Fruit fly (Drosophila melanogaster): Measurements from ENCODE around the gene Vha100-4.

Vha100-4 gene

dm6 chr3R:18402549-18403429, 13.2 kb upstream of the Vha100-4 start, which contains the start of the genes Wdr37 and koko (continued):
- TF ChIP-seq CG14710 (tag; optimal IDR thresholded peaks at IDR 0.05) (peak; percentile 98), CG1603 (tag; optimal IDR thresholded peaks at IDR 0.05) (peak; percentile 70), CG6175 (GFP tag; IDR thresholded peaks at IDR 0.05) (peak; percentile 92), ci (GFP tag; IDR thresholded peaks at IDR 0.05) (peak; percentile 88), CG4707 (GFP tag; optimal IDR thresholded peaks at IDR 0.05) (peak; percentile 44), amos (GFP tag; IDR thresholded peaks at IDR 0.05; ENCODE audit: partially characterized antibody) (peak; percentile 62), fu2 (GFP tag; optimal IDR thresholded peaks at IDR 0.05) (peak; percentile 52), crc (GFP tag; optimal IDR thresholded peaks at IDR 0.05) (peak; percentile 74), CG11093 (GFP tag; IDR thresholded peaks at IDR 0.05) (peak; percentile 95), HLH4C (GFP tag; IDR thresholded peaks at IDR 0.05; ENCODE audit: partially characterized antibody) (peak; percentile 64; the same call in 2 of the 3 replicates), HLH54F (GFP tag; optimal IDR thresholded peaks at IDR 0.05) (peak; percentile 61), CG10462 (GFP tag; optimal IDR thresholded peaks at IDR 0.05) (peak; percentile 94), Hsf (GFP tag; optimal IDR thresholded peaks at IDR 0.05) (peak; percentile 89), yki (optimal IDR thresholded peaks at IDR 0.05) (no peak), Camta (GFP tag; optimal IDR thresholded peaks at IDR 0.05) (peak; percentile 81), tup (GFP tag; optimal IDR thresholded peaks at IDR 0.05) (peak; percentile 63), Antp (GFP tag; optimal IDR thresholded peaks at IDR 0.05) (peak; percentile 81), Ssrp (tag; optimal IDR thresholded peaks at IDR 0.05) (peak; percentile 97), ttk (GFP tag; IDR thresholded peaks at IDR 0.05) (peak; percentile 99), CG7963 (GFP tag; IDR thresholded peaks at IDR 0.05; ENCODE audit: partially characterized antibody) (peak; percentile 35; the same call in 1 of the 3 replicates), Hand (GFP tag; optimal IDR thresholded peaks at IDR 0.05) (peak; percentile 85), CG15011 (GFP tag; optimal IDR thresholded peaks at IDR 0.05) (peak; percentile 92), Awh (GFP tag; IDR thresholded peaks at IDR 0.05) (peak; percentile 98), CG2875 (GFP tag; optimal IDR thresholded peaks at IDR 0.05) (peak; percentile 90), slp2 (GFP tag; optimal IDR thresholded peaks at IDR 0.05) (peak; percentile 45), odd (GFP tag; optimal IDR thresholded peaks at IDR 0.05) (peak; percentile 88), CG12071 (GFP tag; optimal IDR thresholded peaks at IDR 0.05) (peak; percentile 24), Neu2 (GFP tag; optimal IDR thresholded peaks at IDR 0.05; ENCODE audit: borderline replicate concordance) (peak; percentile 49), Dfd (GFP tag; optimal IDR thresholded peaks at IDR 0.05) (no peak), CG5953 (GFP tag; IDR thresholded peaks at IDR 0.05) (peak; percentile 88), gcm2 (GFP tag; optimal IDR thresholded peaks at IDR 0.05) (no peak), dan (GFP tag; IDR thresholded peaks at IDR 0.05) (peak; percentile 91), crol (GFP tag; IDR thresholded peaks at IDR 0.05) (peak; percentile 98), Dek (tag; optimal IDR thresholded peaks at IDR 0.05) (peak; percentile 97), fd96Cb (tag; optimal IDR thresholded peaks at IDR 0.05) (peak; percentile 77), sug (tag; optimal IDR thresholded peaks at IDR 0.05) (peak; percentile 94), cato (GFP tag; optimal IDR thresholded peaks at IDR 0.05; ENCODE audit: borderline replicate concordance) (peak; percentile 94), cwo (GFP tag; optimal IDR thresholded peaks at IDR 0.05) (peak; percentile 93), cad (GFP tag; optimal IDR thresholded peaks at IDR 0.05) (no peak), CG30403 (GFP tag; optimal IDR thresholded peaks at IDR 0.05) (peak; percentile 98), CG2116 (GFP tag; optimal IDR thresholded peaks at IDR 0.05) (peak; percentile 90), psq (GFP tag; optimal IDR thresholded peaks at IDR 0.05) (peak; percentile 90), seq (GFP tag; IDR thresholded peaks at IDR 0.05) (peak; percentile 96), Lim3 (GFP tag; IDR thresholded peaks at IDR 0.05) (peak; percentile 85), Ptx1 (GFP tag; IDR thresholded peaks at IDR 0.05) (peak; percentile 100), slou (GFP tag; optimal IDR thresholded peaks at IDR 0.05) (peak; percentile 94), dmrt99B (tag; optimal IDR thresholded peaks at IDR 0.05) (peak; percentile 98), pnt (GFP tag; optimal IDR thresholded peaks at IDR 0.05) (peak; percentile 69), Sry-β (GFP tag; optimal IDR thresholded peaks at IDR 0.05) (peak; percentile 39)

Data from whole organism, embryonic.